Worm (Caenorhabditis elegans): ENCODE results near the gene sym-2.

ce11 chrII:9178811-9179210 is 9.5 kb downstream of the sym-2 start:
- no peak for TF ChIP-seq mxl-2 (GFP tag; conservative IDR thresholded peaks at IDR 0.05)
- TF ChIP-seq ceh-28 (tag; optimal IDR thresholded peaks at IDR 0.05) = no peak
- no peak for TF ChIP-seq pqm-1 (tag; optimal IDR thresholded peaks at IDR 0.05)
- TF ChIP-seq F49E8.2 (tag; optimal IDR thresholded peaks at IDR 0.05; ENCODE audit: borderline replicate concordance) = no peak
- TF ChIP-seq fos-1 (tag; optimal IDR thresholded peaks at IDR 0.05) = no peak
- TF ChIP-seq nhr-237 (tag; optimal IDR thresholded peaks at IDR 0.05) = no peak
- no peak for TF ChIP-seq R02D3.7 (tag; optimal IDR thresholded peaks at IDR 0.05)
- TF ChIP-seq lin-39 (tag; optimal IDR thresholded peaks at IDR 0.05) = no peak
- no peak for TF ChIP-seq mep-1 (tag; optimal IDR thresholded peaks at IDR 0.05)
- no peak for TF ChIP-seq unc-39 (tag; optimal IDR thresholded peaks at IDR 0.05)
- no peak for TF ChIP-seq nhr-11 (tag; optimal IDR thresholded peaks at IDR 0.05)
- TF ChIP-seq nhr-28 (tag; optimal IDR thresholded peaks at IDR 0.05) = no peak
- no peak for TF ChIP-seq ceh-82 (tag; optimal IDR thresholded peaks at IDR 0.05)
- no peak for TF ChIP-seq lin-15B (tag; optimal IDR thresholded peaks at IDR 0.05)
